Worm (Caenorhabditis elegans) whole organism, L1 larva: ENCODE results near the gene daam-1.

Experiments used
- C04F5.9 ChIP-seq: sonication (generic microtip); optimal IDR thresholded peaks from 2 replicates; lab custom pipeline; 2016; ENCODE audit warnings: missing genetic modification characterization, missing compliant biosample characterization
- C34B4.2 ChIP-seq: sonication (generic microtip); optimal IDR thresholded peaks from 2 replicates; lab custom pipeline; 2017; ENCODE audit warnings: mild to moderate bottlenecking, missing genetic modification characterization, missing compliant biosample characterization
- F16B12.6 ChIP-seq: fragments of 150-350 bp; optimal IDR thresholded peaks from 2 replicates; lab custom pipeline; 2014; ENCODE audit warnings: missing biosample characterization, missing genetic modification characterization
- aha-1 ChIP-seq: fragments of 150-350 bp; optimal IDR thresholded peaks from 2 replicates; lab custom pipeline; 2014; ENCODE audit warnings: missing biosample characterization, missing genetic modification characterization
- ama-1 ChIP-seq: fragments of 150-350 bp; optimal IDR thresholded peaks from 2 replicates; lab custom pipeline; 2014
- blmp-1 ChIP-seq: fragments of 150-350 bp; optimal IDR thresholded peaks from 2 replicates; lab custom pipeline; 2014; ENCODE audit warnings: missing biosample characterization, missing genetic modification characterization
- ceh-63 ChIP-seq: fragments of 200-800 bp; sonication (Bioruptor generic); optimal IDR thresholded peaks from 2 replicates; lab custom pipeline; 2018; ENCODE audit warnings: mild to moderate bottlenecking, missing genetic modification characterization, missing compliant biosample characterization
- ceh-8 ChIP-seq: fragments of 200-800 bp; sonication (Bioruptor generic); optimal IDR thresholded peaks from 2 replicates; lab custom pipeline; 2018; ENCODE audit warnings: mild to moderate bottlenecking, missing genetic modification characterization, moderate library complexity, missing compliant biosample characterization
- ceh-88 ChIP-seq: fragments of 200-800 bp; sonication (Bioruptor generic); IDR thresholded peaks from 2 replicates; pipeline ENCODE4 v1.3.6; 2022; ENCODE audit warnings: missing genetic modification characterization, missing compliant biosample characterization
- ceh-90 ChIP-seq: sonication (generic microtip); optimal IDR thresholded peaks from 2 replicates; lab custom pipeline; 2016; ENCODE audit warnings: missing genetic modification characterization, missing compliant biosample characterization
- ces-1 ChIP-seq: fragments of 150-350 bp; optimal IDR thresholded peaks from 2 replicates; lab custom pipeline; 2014; ENCODE audit warnings: missing biosample characterization, missing genetic modification reagents, missing genetic modification characterization
- dpl-1 ChIP-seq, 3 experiments: fragments of 150-350 bp in 2 of 3; sonication (generic microtip) in 1 of 3; optimal IDR thresholded peaks; 2 replicates each; lab custom pipeline; 2014 to 2017; ENCODE audit warnings: missing biosample characterization in 3 of 3, missing genetic modification characterization in 3 of 3, missing genetic modification reagents in 3 of 3
- efl-3 ChIP-seq: fragments of 200-800 bp; sonication (Bioruptor generic); optimal IDR thresholded peaks from 2 replicates; lab custom pipeline; 2018; ENCODE audit warnings: mild to moderate bottlenecking, missing genetic modification characterization, missing compliant biosample characterization
- egl-27 ChIP-seq, 2 experiments: fragments of 150-350 bp in 1 of 2; sonication (generic microtip); optimal IDR thresholded peaks; 3 replicates each; lab custom pipeline; 2017 to 2018; ENCODE audit warnings: missing biosample characterization in 2 of 2, missing genetic modification characterization in 2 of 2, missing genetic modification reagents in 2 of 2
- fkh-10 ChIP-seq: sonication (generic microtip); optimal IDR thresholded peaks from 2 replicates; lab custom pipeline; 2017; ENCODE audit warnings: missing biosample characterization, missing genetic modification reagents, missing genetic modification characterization
- fkh-4 ChIP-seq: sonication (generic microtip); optimal IDR thresholded peaks from 2 replicates; lab custom pipeline; 2016; ENCODE audit warnings: missing compliant biosample characterization, missing genetic modification characterization, borderline replicate concordance
- fos-1 ChIP-seq: fragments of 150-350 bp; optimal IDR thresholded peaks from 2 replicates; lab custom pipeline; 2014; ENCODE audit warnings: missing biosample characterization, missing genetic modification characterization
- grh-1 ChIP-seq: fragments of 200-800 bp; sonication (Bioruptor generic); IDR thresholded peaks from 2 replicates; pipeline ENCODE4 v1.3.6; 2022; ENCODE audit warnings: missing genetic modification reagents, missing genetic modification characterization, missing compliant biosample characterization
- hpl-2 ChIP-seq: fragments of 150-350 bp; optimal IDR thresholded peaks from 2 replicates; lab custom pipeline; 2014; ENCODE audit warnings: missing biosample characterization, missing genetic modification reagents, missing genetic modification characterization
- irx-1 ChIP-seq: sonication (generic microtip); optimal IDR thresholded peaks from 2 replicates; lab custom pipeline; 2016; ENCODE audit warnings: missing genetic modification characterization, missing compliant biosample characterization
- isw-1 ChIP-seq: fragments of 200-800 bp; sonication (Bioruptor generic); IDR thresholded peaks from 2 replicates; pipeline ENCODE4 v1.3.6; 2022; ENCODE audit warnings: missing genetic modification characterization, missing compliant biosample characterization
- lin-13 ChIP-seq: fragments of 150-350 bp; optimal IDR thresholded peaks from 2 replicates; lab custom pipeline; 2014; ENCODE audit warnings: missing biosample characterization, missing genetic modification reagents, missing genetic modification characterization
- lin-15B ChIP-seq: fragments of 150-350 bp; sonication (generic microtip); optimal IDR thresholded peaks from 3 replicates; lab custom pipeline; 2014; ENCODE audit warnings: missing biosample characterization, missing genetic modification characterization
- lin-35 ChIP-seq, 2 experiments: fragments of 150-350 bp; optimal IDR thresholded peaks; 2 replicates each; lab custom pipeline; 2014; ENCODE audit warnings: missing biosample characterization in 2 of 2, missing genetic modification characterization in 2 of 2, missing genetic modification reagents in 2 of 2
- lin-39 ChIP-seq: fragments of 150-350 bp; optimal IDR thresholded peaks from 2 replicates; lab custom pipeline; 2014; ENCODE audit warnings: missing biosample characterization, missing genetic modification reagents, missing genetic modification characterization
- mab-9 ChIP-seq: fragments of 200-800 bp; sonication (Bioruptor generic); IDR thresholded peaks from 2 replicates; pipeline ENCODE4 v1.3.6; 2022; ENCODE audit warnings: missing genetic modification reagents, missing genetic modification characterization, missing compliant biosample characterization
- nhr-11 ChIP-seq: fragments of 150-350 bp; optimal IDR thresholded peaks from 2 replicates; lab custom pipeline; 2014; ENCODE audit warnings: missing biosample characterization, missing genetic modification characterization
- nhr-12 ChIP-seq: sonication (generic microtip); optimal IDR thresholded peaks from 2 replicates; lab custom pipeline; 2017; ENCODE audit warnings: missing biosample characterization, missing genetic modification characterization
- nhr-19 ChIP-seq: fragments of 200-800 bp; sonication (Bioruptor generic); conservative IDR thresholded peaks from 2 replicates; pipeline ENCODE4 v1.3.6; 2022; ENCODE audit warnings: missing genetic modification characterization, missing compliant biosample characterization
- nhr-20 ChIP-seq: sonication (generic microtip); optimal IDR thresholded peaks from 2 replicates; lab custom pipeline; 2016; ENCODE audit warnings: mild to moderate bottlenecking, missing genetic modification characterization, missing compliant biosample characterization
- nhr-28 ChIP-seq: fragments of 150-350 bp; optimal IDR thresholded peaks from 2 replicates; lab custom pipeline; 2014; ENCODE audit warnings: missing biosample characterization, missing genetic modification characterization
- nhr-76 ChIP-seq: sonication (generic microtip); optimal IDR thresholded peaks from 2 replicates; lab custom pipeline; 2017; ENCODE audit warnings: missing biosample characterization, missing genetic modification characterization
- nhr-77 ChIP-seq: fragments of 150-350 bp; optimal IDR thresholded peaks from 2 replicates; lab custom pipeline; 2014; ENCODE audit warnings: missing biosample characterization, missing genetic modification characterization
- nhr-84 ChIP-seq: sonication (generic microtip); optimal IDR thresholded peaks from 2 replicates; lab custom pipeline; 2017; ENCODE audit warnings: missing biosample characterization, missing genetic modification characterization
- nhr-85 ChIP-seq: sonication (generic microtip); peaks from one replicate; lab custom pipeline; 2016; ENCODE audit warnings: missing genetic modification characterization, inconsistent platforms, missing compliant biosample characterization
- pag-3 ChIP-seq: sonication (generic microtip); optimal IDR thresholded peaks from 2 replicates; lab custom pipeline; 2017; ENCODE audit warnings: missing genetic modification characterization, mild to moderate bottlenecking, missing compliant biosample characterization, antibody characterized with exemption, borderline replicate concordance; ENCODE audit not compliant: insufficient read depth
- pax-3 ChIP-seq: fragments of 200-800 bp; sonication (Bioruptor generic); optimal IDR thresholded peaks from 2 replicates; lab custom pipeline; 2018; ENCODE audit warnings: mild to moderate bottlenecking, missing genetic modification characterization, moderate library complexity, missing compliant biosample characterization
- rnt-1 ChIP-seq: sonication (generic microtip); optimal IDR thresholded peaks from 2 replicates; lab custom pipeline; 2016; ENCODE audit warnings: mild to moderate bottlenecking, missing genetic modification characterization, moderate library complexity, missing compliant biosample characterization
- skn-1 ChIP-seq: fragments of 150-350 bp; optimal IDR thresholded peaks from 2 replicates; lab custom pipeline; 2014; ENCODE audit warnings: missing biosample characterization, missing genetic modification characterization
- snu-23 ChIP-seq: sonication (generic microtip); optimal IDR thresholded peaks from 2 replicates; lab custom pipeline; 2016; ENCODE audit warnings: missing genetic modification characterization, missing compliant biosample characterization
- sox-4 ChIP-seq: sonication (generic microtip); optimal IDR thresholded peaks from 2 replicates; lab custom pipeline; 2016; ENCODE audit warnings: missing genetic modification characterization, missing compliant biosample characterization
- sup-37 ChIP-seq: fragments of 200-800 bp; sonication (Bioruptor generic); optimal IDR thresholded peaks from 2 replicates; lab custom pipeline; 2018; ENCODE audit warnings: mild to moderate bottlenecking, missing genetic modification characterization, missing compliant biosample characterization
- swsn-7 ChIP-seq: sonication (generic microtip); optimal IDR thresholded peaks from 2 replicates; lab custom pipeline; 2016; ENCODE audit warnings: missing genetic modification characterization, missing compliant biosample characterization
- tbx-2 ChIP-seq: sonication (generic microtip); optimal IDR thresholded peaks from 2 replicates; lab custom pipeline; 2016; ENCODE audit warnings: missing genetic modification characterization, missing compliant biosample characterization
- tlp-1 ChIP-seq: fragments of 150-350 bp; optimal IDR thresholded peaks from 2 replicates; lab custom pipeline; 2014; ENCODE audit warnings: missing biosample characterization, missing genetic modification characterization
- unc-130 ChIP-seq: fragments of 150-350 bp; optimal IDR thresholded peaks from 2 replicates; lab custom pipeline; 2017; ENCODE audit warnings: missing biosample characterization, missing genetic modification characterization, inconsistent platforms
- unc-30 ChIP-seq: sonication (generic microtip); optimal IDR thresholded peaks from 2 replicates; lab custom pipeline; 2017; ENCODE audit warnings: missing biosample characterization, missing genetic modification characterization
- unc-86 ChIP-seq: sonication (generic microtip); optimal IDR thresholded peaks from 2 replicates; lab custom pipeline; 2016; ENCODE audit warnings: missing genetic modification characterization, missing compliant biosample characterization
- unc-98 ChIP-seq: fragments of 200-800 bp; sonication (Bioruptor generic); IDR thresholded peaks from 2 replicates; pipeline ENCODE4 v1.3.6; 2022; ENCODE audit warnings: missing genetic modification characterization, missing compliant biosample characterization
- vab-15 ChIP-seq: sonication (generic microtip); optimal IDR thresholded peaks from 2 replicates; lab custom pipeline; 2017; ENCODE audit warnings: missing genotype, mild to moderate bottlenecking, missing genetic modification characterization, missing compliant biosample characterization
- ztf-11 ChIP-seq, 2 experiments: sonication (generic microtip); optimal IDR thresholded peaks; 2 replicates each; lab custom pipeline; 2016 to 2017; ENCODE audit warnings: missing genetic modification characterization in 2 of 2, missing biosample characterization in 1 of 2, missing compliant biosample characterization in 1 of 2
- ztf-4 ChIP-seq: fragments of 150-350 bp; optimal IDR thresholded peaks from 2 replicates; lab custom pipeline; 2014; ENCODE audit warnings: missing biosample characterization, missing genetic modification characterization

Gene daam-1

DNA sequence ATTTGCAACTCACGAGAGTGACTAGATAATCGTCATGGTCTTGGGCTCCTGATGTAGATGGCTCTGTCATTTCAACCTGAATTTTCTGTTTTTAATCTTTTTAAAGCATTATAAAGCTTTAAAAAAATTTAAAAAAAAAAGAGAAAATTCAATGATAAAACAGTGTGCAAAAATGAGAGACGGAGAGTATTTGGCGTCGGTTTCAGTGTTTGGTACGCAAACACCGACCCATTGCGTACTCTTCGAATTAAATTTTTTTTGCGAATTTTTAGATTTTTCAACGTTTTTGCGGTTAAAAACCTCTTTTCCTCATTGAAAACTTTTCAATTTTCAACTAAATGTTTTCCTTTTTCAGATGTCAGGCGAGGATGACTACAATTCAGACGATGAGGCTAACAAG lies 44.2 kb upstream of the daam-1 start, which contains the start of the genes W03F9.2 and sftb-2 (continued):
- TF ChIP-seq ceh-63 (GFP tag; lab: Kevin White, UChicago) (no peak), nhr-85 (tag; lab: Kevin White, UChicago) (no peak), fkh-10 (GFP tag; lab: Kevin White, UChicago) (no peak), lin-39 (tag; lab: Kevin White, UChicago) (peak; percentile 30), ama-1 (lab: Kevin White, UChicago) (no peak), nhr-28 (tag; lab: Kevin White, UChicago) (no peak), nhr-77 (tag; lab: Kevin White, UChicago) (peak; percentile 17), vab-15 (tag; lab: Kevin White, UChicago) (no peak), sup-37 (GFP tag; lab: Kevin White, UChicago) (no peak), C04F5.9 (tag; lab: Kevin White, UChicago) (no peak), nhr-11 (no peak), ceh-8 (no peak), fos-1 (tag; lab: Kevin White, UChicago) (no peak), nhr-20 (peak; percentile 25), unc-98 (GFP tag; lab: Robert Waterston, UW) (no peak), blmp-1 (tag; lab: Kevin White, UChicago) (no peak), F16B12.6 (tag; lab: Kevin White, UChicago) (peak; percentile 91), ces-1 (GFP tag; lab: Kevin White, UChicago) (no peak), C34B4.2 (no peak), snu-23 (GFP tag; lab: Kevin White, UChicago) (peak; percentile 54), ceh-88 (no peak), ztf-4 (tag; lab: Kevin White, UChicago) (no peak), egl-27 (tag; optimal IDR thresholded peaks at IDR 0.05; lab: Kevin White, UChicago) (no peak), unc-30 (tag; lab: Kevin White, UChicago) (no peak), pag-3 (tag; lab: Kevin White, UChicago) (no peak), aha-1 (tag; lab: Kevin White, UChicago) (no peak), hpl-2 (GFP tag; lab: Kevin White, UChicago) (no peak), irx-1 (no peak), ztf-11 (tag; optimal IDR thresholded peaks at IDR 0.05; lab: Kevin White, UChicago) (peak in 1 of 2 experiments; percentile 28), nhr-76 (tag; lab: Kevin White, UChicago) (no peak), sox-4 (tag; lab: Kevin White, UChicago) (no peak), grh-1 (GFP tag; lab: Robert Waterston, UW) (no peak), unc-130 (tag; lab: Kevin White, UChicago) (no peak), swsn-7 (peak; percentile 51), mab-9 (GFP tag; lab: Robert Waterston, UW) (no peak), skn-1 (tag; lab: Kevin White, UChicago) (peak; percentile 43), tlp-1 (no peak), dpl-1 (GFP tag; optimal IDR thresholded peaks at IDR 0.05; lab: Kevin White, UChicago) (peak; percentile 54 to 62 (median 56)), unc-86 (tag; lab: Kevin White, UChicago) (no peak), ceh-90 (tag; lab: Kevin White, UChicago) (no peak)

DNA sequence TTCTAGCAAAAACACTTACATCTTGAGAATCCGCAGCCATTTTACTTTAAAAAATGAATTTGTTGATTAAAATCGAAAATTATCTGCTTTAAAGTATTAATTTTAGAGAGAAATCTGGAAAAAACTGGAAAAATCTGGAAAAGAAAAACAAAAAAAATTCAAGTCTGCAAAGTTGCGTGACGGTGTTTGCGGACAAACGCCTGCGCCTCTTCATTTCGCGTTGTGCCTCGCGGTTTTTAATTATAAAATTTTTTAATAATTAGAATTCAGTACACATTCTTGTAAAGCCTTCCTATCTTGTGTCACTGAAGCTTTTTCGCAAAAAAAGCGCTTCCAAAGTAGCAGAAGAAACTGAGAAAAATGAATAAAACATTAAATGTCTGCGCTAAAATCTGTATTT lies 43.0 kb upstream of the daam-1 start, which contains the start of gene W03F9.1:
TSS of gene W03F9.1 (minus strand) at position 109 of the 400 bp plus-strand sequence.
- TF ChIP-seq efl-3 (GFP tag; lab: Kevin White, UChicago) (no peak), ceh-90 (tag; lab: Kevin White, UChicago) (no peak), lin-15B (tag; lab: Kevin White, UChicago) (no peak), fkh-4 (tag; lab: Kevin White, UChicago) (peak; percentile 30), dpl-1 (GFP tag; optimal IDR thresholded peaks at IDR 0.05; lab: Kevin White, UChicago) (peak; percentile 42 to 70 (median 64)), ztf-4 (tag; lab: Kevin White, UChicago) (no peak), nhr-84 (tag; lab: Kevin White, UChicago) (no peak), skn-1 (tag; lab: Kevin White, UChicago) (peak; percentile 69), lin-35 (GFP tag; optimal IDR thresholded peaks at IDR 0.05; lab: Kevin White, UChicago) (peak; percentile 41 to 57), lin-13 (GFP tag; lab: Kevin White, UChicago) (peak; percentile 16), nhr-19 (GFP tag; lab: Robert Waterston, UW) (peak; percentile 57), swsn-7 (peak; percentile 72), tbx-2 (tag; lab: Kevin White, UChicago) (peak; percentile 69), fos-1 (tag; lab: Kevin White, UChicago) (no peak), rnt-1 (peak; percentile 53), isw-1 (GFP tag; lab: Robert Waterston, UW) (peak; percentile 62), sox-4 (tag; lab: Kevin White, UChicago) (peak; percentile 50), ceh-8 (peak; percentile 78), C04F5.9 (tag; lab: Kevin White, UChicago) (peak; percentile 55), ama-1 (lab: Kevin White, UChicago) (no peak), nhr-12 (tag; lab: Kevin White, UChicago) (no peak), ceh-63 (GFP tag; lab: Kevin White, UChicago) (no peak), pax-3 (peak; percentile 7), pag-3 (tag; lab: Kevin White, UChicago) (no peak)
